Worm (Caenorhabditis elegans) whole organism, young adult: Measurements from ENCODE around the gene C05D12.7.

ENCODE experiments used
- B0019.2 ChIP-seq: fragments of 200-800 bp; sonication (Bioruptor generic); conservative IDR thresholded peaks from 2 replicates; pipeline ENCODE4 v1.3.6; 2022; ENCODE audit warnings: missing genetic modification reagents, missing genetic modification characterization, missing compliant biosample characterization
- B0035.1 ChIP-seq: sonication (generic microtip); optimal IDR thresholded peaks from 2 replicates; lab custom pipeline; 2016; ENCODE audit warnings: missing genetic modification characterization, mild to moderate bottlenecking, missing compliant biosample characterization, missing genotype, missing genetic modification reagents
- B0336.3 ChIP-seq: fragments of 200-800 bp; sonication (Bioruptor generic); IDR thresholded peaks from 2 replicates; pipeline ENCODE4 v1.3.6; 2022; ENCODE audit warnings: missing genetic modification characterization, missing compliant biosample characterization
- C06A6.2 ChIP-seq: fragments of 200-800 bp; sonication (Bioruptor generic); conservative IDR thresholded peaks from 2 replicates; pipeline ENCODE4 v1.3.6; 2022; ENCODE audit warnings: missing genetic modification characterization, missing compliant biosample characterization
- F22D6.2 ChIP-seq: sonication (generic microtip); optimal IDR thresholded peaks from 2 replicates; lab custom pipeline; 2016; ENCODE audit warnings: mild to moderate bottlenecking, missing genetic modification characterization, missing compliant biosample characterization
- F23B12.7 ChIP-seq: sonication (generic microtip); optimal IDR thresholded peaks from 2 replicates; lab custom pipeline; 2017; ENCODE audit warnings: missing genetic modification characterization, mild to moderate bottlenecking, missing compliant biosample characterization, antibody characterized with exemption, moderate library complexity; ENCODE audit not compliant: insufficient read depth
- F39B2.1 ChIP-seq: fragments of 200-800 bp; sonication (Bioruptor generic); IDR thresholded peaks from 2 replicates; pipeline ENCODE4 v1.3.6; 2022; ENCODE audit warnings: missing genetic modification reagents, missing genetic modification characterization, missing compliant biosample characterization
- F49E8.2 ChIP-seq: sonication (generic microtip); optimal IDR thresholded peaks from 3 replicates; lab custom pipeline; 2017; ENCODE audit warnings: missing genetic modification characterization, mild to moderate bottlenecking, missing compliant biosample characterization, antibody characterized with exemption, moderate library complexity; ENCODE audit not compliant: insufficient read depth
- F52B5.7 ChIP-seq: sonication (generic microtip); optimal IDR thresholded peaks from 2 replicates; lab custom pipeline; 2016; ENCODE audit warnings: mild to moderate bottlenecking, missing genetic modification characterization, missing compliant biosample characterization
- K12H6.12 ChIP-seq: fragments of 200-800 bp; sonication (Bioruptor generic); optimal IDR thresholded peaks from 2 replicates; lab custom pipeline; 2018; ENCODE audit warnings: mild to moderate bottlenecking, missing genetic modification characterization, missing compliant biosample characterization
- Y53G8AR.9 ChIP-seq: fragments of 200-800 bp; sonication (Bioruptor generic); conservative IDR thresholded peaks from 2 replicates; pipeline ENCODE4 v1.3.6; 2022; ENCODE audit warnings: missing genetic modification reagents, missing genetic modification characterization, missing compliant biosample characterization
- Y56A3A.18 ChIP-seq: fragments of 200-800 bp; sonication (Bioruptor generic); IDR thresholded peaks from 2 replicates; pipeline ENCODE4 v1.3.6; 2022; ENCODE audit warnings: missing genetic modification reagents, missing genetic modification characterization, missing compliant biosample characterization
- Y79H2A.3 ChIP-seq: fragments of 200-800 bp; sonication (Bioruptor generic); conservative IDR thresholded peaks from 2 replicates; pipeline ENCODE4 v1.3.6; 2022; ENCODE audit warnings: missing genetic modification reagents, missing genetic modification characterization, missing compliant biosample characterization
- Y95B8A.8 ChIP-seq: fragments of 200-800 bp; sonication (Bioruptor generic); IDR thresholded peaks from 2 replicates; pipeline ENCODE4 v1.3.6; 2022; ENCODE audit warnings: missing genetic modification reagents, missing genetic modification characterization, missing compliant biosample characterization
- ZK185.1 ChIP-seq: sonication (generic microtip); optimal IDR thresholded peaks from 2 replicates; lab custom pipeline; 2016; ENCODE audit warnings: mild to moderate bottlenecking, missing genetic modification characterization, missing compliant biosample characterization; ENCODE audit not compliant: poor library complexity, severe bottlenecking
- aptf-3 ChIP-seq: fragments of 200-800 bp; sonication (Bioruptor generic); IDR thresholded peaks from 2 replicates; pipeline ENCODE4 v1.3.6; 2022; ENCODE audit warnings: missing genetic modification characterization, missing compliant biosample characterization
- atf-7 ChIP-seq: sonication (generic microtip); optimal IDR thresholded peaks from 2 replicates; lab custom pipeline; 2017; ENCODE audit warnings: mild to moderate bottlenecking, missing genetic modification characterization, missing compliant biosample characterization
- attf-3 ChIP-seq: fragments of 200-800 bp; sonication (Bioruptor generic); conservative IDR thresholded peaks from 2 replicates; pipeline ENCODE4 v1.3.6; 2022; ENCODE audit warnings: missing genetic modification reagents, missing genetic modification characterization, missing compliant biosample characterization
- bed-2 ChIP-seq: fragments of 200-800 bp; sonication (Bioruptor generic); IDR thresholded peaks from 2 replicates; pipeline ENCODE4 v1.3.6; 2022; ENCODE audit warnings: missing genetic modification reagents, missing genetic modification characterization, missing compliant biosample characterization
- cebp-1 ChIP-seq, 2 experiments: fragments of 200-800 bp in 1 of 2; sonication (Bioruptor generic) in 1 of 2; sonication (generic microtip) in 1 of 2; IDR thresholded peaks in 1 of 2; optimal IDR thresholded peaks in 1 of 2; 2 replicates each; pipeline versions ENCODE4 v1.3.6 to Lab custom; 2017 to 2022; ENCODE audit warnings: missing compliant biosample characterization in 2 of 2, missing genetic modification characterization in 2 of 2, mild to moderate bottlenecking in 1 of 2, missing genetic modification reagents in 1 of 2, moderate library complexity in 1 of 2
- ceh-27 ChIP-seq: fragments of 200-800 bp; sonication (Bioruptor generic); optimal IDR thresholded peaks from 2 replicates; lab custom pipeline; 2018; ENCODE audit warnings: mild to moderate bottlenecking, missing genetic modification characterization, moderate library complexity, missing compliant biosample characterization
- ceh-40 ChIP-seq: fragments of 200-800 bp; sonication (Bioruptor generic); IDR thresholded peaks from 2 replicates; pipeline ENCODE4 v1.3.6; 2022; ENCODE audit warnings: missing genetic modification characterization, missing compliant biosample characterization
- ceh-58 ChIP-seq: fragments of 200-800 bp; sonication (Bioruptor generic); IDR thresholded peaks from 2 replicates; pipeline ENCODE4 v1.3.6; 2022; ENCODE audit warnings: missing genetic modification characterization, missing compliant biosample characterization
- ceh-79 ChIP-seq: sonication (generic microtip); optimal IDR thresholded peaks from 2 replicates; lab custom pipeline; 2017; ENCODE audit warnings: mild to moderate bottlenecking, missing genetic modification characterization, missing compliant biosample characterization
- ceh-91 ChIP-seq: fragments of 200-800 bp; sonication (Bioruptor generic); IDR thresholded peaks from 2 replicates; pipeline ENCODE4 v1.3.6; 2022; ENCODE audit warnings: missing genetic modification reagents, missing genetic modification characterization, missing compliant biosample characterization
- dox-1 ChIP-seq: fragments of 200-800 bp; sonication (Bioruptor generic); IDR thresholded peaks from 2 replicates; pipeline ENCODE4 v1.3.6; 2022; ENCODE audit warnings: missing genetic modification reagents, missing genetic modification characterization, missing compliant biosample characterization
- egl-44 ChIP-seq: fragments of 200-800 bp; sonication (Bioruptor generic); IDR thresholded peaks from 2 replicates; pipeline ENCODE4 v1.3.6; 2022; ENCODE audit warnings: missing genetic modification reagents, missing genetic modification characterization, missing compliant biosample characterization
- egrh-3 ChIP-seq: fragments of 200-800 bp; sonication (Bioruptor generic); IDR thresholded peaks from 2 replicates; pipeline ENCODE4 v1.3.6; 2022; ENCODE audit warnings: missing genetic modification reagents, missing genetic modification characterization, missing compliant biosample characterization
- let-526 ChIP-seq: fragments of 200-800 bp; sonication (Bioruptor generic); IDR thresholded peaks from 2 replicates; pipeline ENCODE4 v1.3.6; 2022; ENCODE audit warnings: missing genetic modification reagents, missing genetic modification characterization, missing compliant biosample characterization
- lin-26 ChIP-seq: fragments of 200-800 bp; sonication (Bioruptor generic); IDR thresholded peaks from 2 replicates; pipeline ENCODE4 v1.3.6; 2022; ENCODE audit warnings: missing genetic modification reagents, missing genetic modification characterization, missing compliant biosample characterization
- lin-35 ChIP-seq, 3 experiments: fragments of 150-350 bp in 2 of 3; sonication (generic microtip) in 1 of 3; optimal IDR thresholded peaks; 2 replicates each; lab custom pipeline; 2014 to 2018; ENCODE audit warnings: missing biosample characterization in 3 of 3, missing genetic modification characterization in 3 of 3, missing genetic modification reagents in 3 of 3
- lin-54 ChIP-seq: fragments of 200-800 bp; sonication (Bioruptor generic); optimal IDR thresholded peaks from 2 replicates; lab custom pipeline; 2018; ENCODE audit warnings: mild to moderate bottlenecking, missing genetic modification characterization, missing compliant biosample characterization
- lsl-1 ChIP-seq: fragments of 200-800 bp; sonication (Bioruptor generic); optimal IDR thresholded peaks from 2 replicates; lab custom pipeline; 2018; ENCODE audit warnings: mild to moderate bottlenecking, missing genetic modification characterization, moderate library complexity, missing compliant biosample characterization
- mes-4 ChIP-seq: sonication (generic microtip); optimal IDR thresholded peaks from 2 replicates; lab custom pipeline; 2016; ENCODE audit warnings: missing genotype, missing genetic modification characterization, missing compliant biosample characterization
- nfya-1 ChIP-seq: sonication (generic microtip); optimal IDR thresholded peaks from 2 replicates; lab custom pipeline; 2017; ENCODE audit warnings: antibody characterized with exemption, missing compliant biosample characterization, missing genetic modification characterization, borderline replicate concordance; ENCODE audit not compliant: insufficient read depth
- nfya-2 ChIP-seq: fragments of 200-800 bp; sonication (Bioruptor generic); IDR thresholded peaks from 2 replicates; pipeline ENCODE4 v1.3.6; 2022; ENCODE audit warnings: missing genetic modification reagents, missing genetic modification characterization, missing compliant biosample characterization
- nhr-27 ChIP-seq: fragments of 200-800 bp; sonication (Bioruptor generic); optimal IDR thresholded peaks from 2 replicates; lab custom pipeline; 2018; ENCODE audit warnings: mild to moderate bottlenecking, missing genetic modification characterization, moderate library complexity, missing compliant biosample characterization
- rcor-1 ChIP-seq: fragments of 200-800 bp; sonication (Bioruptor generic); IDR thresholded peaks from 2 replicates; pipeline ENCODE4 v1.3.6; 2022; ENCODE audit warnings: missing genetic modification reagents, missing genetic modification characterization, missing compliant biosample characterization
- rec-8 ChIP-seq, 2 experiments: sonication (generic microtip); optimal IDR thresholded peaks; 2 replicates each; lab custom pipeline; 2016; ENCODE audit warnings: mild to moderate bottlenecking in 2 of 2, missing genetic modification characterization in 2 of 2, missing genetic modification reagents in 2 of 2, missing genotype in 2 of 2, missing biosample characterization in 1 of 2, missing compliant biosample characterization in 1 of 2, moderate library complexity in 1 of 2
- sea-2 ChIP-seq: fragments of 200-800 bp; sonication (Bioruptor generic); IDR thresholded peaks from 2 replicates; pipeline ENCODE4 v1.3.6; 2022; ENCODE audit warnings: missing genetic modification characterization, missing compliant biosample characterization
- snpc-1.3 ChIP-seq: sonication (generic microtip); optimal IDR thresholded peaks from 2 replicates; lab custom pipeline; 2017; ENCODE audit warnings: missing genetic modification characterization, mild to moderate bottlenecking, missing compliant biosample characterization, antibody characterized with exemption, moderate library complexity, missing genotype, missing genetic modification reagents; ENCODE audit not compliant: insufficient read depth
- snpc-3.4 ChIP-seq: sonication (generic microtip); optimal IDR thresholded peaks from 2 replicates; lab custom pipeline; 2017; ENCODE audit warnings: missing genetic modification characterization, mild to moderate bottlenecking, missing compliant biosample characterization, antibody characterized with exemption, moderate library complexity, missing genotype, missing genetic modification reagents
- sptf-2 ChIP-seq: fragments of 200-800 bp; sonication (Bioruptor generic); optimal IDR thresholded peaks from 2 replicates; lab custom pipeline; 2018; ENCODE audit warnings: mild to moderate bottlenecking, missing genetic modification characterization, missing compliant biosample characterization
- tbp1 ChIP-seq: fragments of 200-800 bp; sonication (Bioruptor generic); optimal IDR thresholded peaks from 2 replicates; lab custom pipeline; 2018; ENCODE audit warnings: mild to moderate bottlenecking, missing genetic modification characterization, missing compliant biosample characterization
- ztf-22 ChIP-seq: fragments of 200-800 bp; sonication (Bioruptor generic); optimal IDR thresholded peaks from 2 replicates; lab custom pipeline; 2018; ENCODE audit warnings: mild to moderate bottlenecking, missing genetic modification characterization, moderate library complexity, missing compliant biosample characterization
- ztf-26 ChIP-seq: sonication (generic microtip); optimal IDR thresholded peaks from 2 replicates; lab custom pipeline; 2017; ENCODE audit warnings: missing genetic modification characterization, missing compliant biosample characterization
- ztf-3 ChIP-seq: fragments of 200-800 bp; sonication (Bioruptor generic); optimal IDR thresholded peaks from 2 replicates; lab custom pipeline; 2018; ENCODE audit warnings: mild to moderate bottlenecking, missing genetic modification characterization, missing compliant biosample characterization

C05D12.7 gene

ce11 chrII:11453025-11453424 lies 43.1 kb downstream of the C05D12.7 start, which contains the start of gene rsp-1 (continued):
- TF ChIP-seq cebp-1 (GFP tag; IDR thresholded peaks at IDR 0.05; lab: Robert Waterston, UW), result peak; percentile 52
- TF ChIP-seq cebp-1 (tag; optimal IDR thresholded peaks at IDR 0.05; lab: Kevin White, UChicago), result peak; percentile 89
- no peak for TF ChIP-seq nfya-2 (GFP tag; lab: Robert Waterston, UW)
- TF ChIP-seq rcor-1 (GFP tag; lab: Robert Waterston, UW), result peak; percentile 88
- TF ChIP-seq bed-2 (GFP tag; lab: Robert Waterston, UW), result no peak
- TF ChIP-seq ZK185.1 (tag; lab: Kevin White, UChicago), result peak; percentile 80
- peak; percentile 14 for TF ChIP-seq B0035.1 (tag; lab: Kevin White, UChicago)
- peak; percentile 93 for TF ChIP-seq Y95B8A.8 (GFP tag; lab: Robert Waterston, UW)
- TF ChIP-seq ceh-91, result peak; percentile 73
- peak; percentile 83 for TF ChIP-seq B0336.3
- peak; percentile 27 for TF ChIP-seq F22D6.2 (tag; lab: Kevin White, UChicago)
- TF ChIP-seq ceh-27 (GFP tag; lab: Kevin White, UChicago), result peak; percentile 85
- TF ChIP-seq B0019.2, result peak; percentile 67; the same call in 1 of the 2 replicates
- TF ChIP-seq nfya-1 (tag; lab: Kevin White, UChicago), result no peak
- TF ChIP-seq mes-4 (tag; lab: Kevin White, UChicago), result no peak
- peak; percentile 45; the same call in 1 of the 2 replicates for TF ChIP-seq C06A6.2 (GFP tag; lab: Robert Waterston, UW)
- no peak for TF ChIP-seq sea-2 (GFP tag; lab: Robert Waterston, UW)
- TF ChIP-seq F52B5.7 (tag; lab: Kevin White, UChicago), result peak; percentile 16
- TF ChIP-seq F39B2.1 (GFP tag; lab: Robert Waterston, UW), result no peak
- TF ChIP-seq rec-8 (tag; optimal IDR thresholded peaks at IDR 0.05; lab: Kevin White, UChicago), result no peak
- no peak for TF ChIP-seq nhr-27 (tag; lab: Kevin White, UChicago)
- TF ChIP-seq snpc-3.4 (tag; lab: Kevin White, UChicago), result peak; percentile 81
- no peak for TF ChIP-seq ceh-79 (tag; lab: Kevin White, UChicago)
- TF ChIP-seq lin-35 (GFP tag; optimal IDR thresholded peaks at IDR 0.05; lab: Kevin White, UChicago), result peak in 2 of 3 experiments; percentile 74 to 93
- no peak for TF ChIP-seq egrh-3 (GFP tag; lab: Robert Waterston, UW)
- TF ChIP-seq let-526, result peak; percentile 79
- TF ChIP-seq lsl-1 (GFP tag; lab: Kevin White, UChicago), result peak; percentile 79
- peak; percentile 93 for TF ChIP-seq Y53G8AR.9
- TF ChIP-seq lin-54, result peak; percentile 93
- TF ChIP-seq snpc-1.3 (tag; lab: Kevin White, UChicago), result peak; percentile 72
- 0 out of 2 replicates have a peak, but pooled peaks have one; percentile 29 for TF ChIP-seq egl-44 (GFP tag; lab: Robert Waterston, UW)
- TF ChIP-seq atf-7 (tag; lab: Kevin White, UChicago), result peak; percentile 66
- TF ChIP-seq attf-3 (GFP tag; lab: Robert Waterston, UW), result peak; percentile 79
- no peak for TF ChIP-seq ceh-40 (GFP tag; lab: Robert Waterston, UW)
- peak; percentile 95 for TF ChIP-seq dox-1
- no peak for TF ChIP-seq ceh-58
- 0 out of 2 replicates have a peak, but pooled peaks have one; percentile 49 for TF ChIP-seq Y56A3A.18 (GFP tag; lab: Robert Waterston, UW)
- TF ChIP-seq tbp1 (GFP tag; lab: Kevin White, UChicago), result peak; percentile 72
- peak; percentile 53 for TF ChIP-seq F49E8.2 (tag; lab: Kevin White, UChicago)
- no peak for TF ChIP-seq ztf-22 (GFP tag; lab: Kevin White, UChicago)
- TF ChIP-seq ztf-26, result peak; percentile 71
- no peak for TF ChIP-seq aptf-3 (GFP tag; lab: Robert Waterston, UW)
- TF ChIP-seq sptf-2, result peak; percentile 4
- peak; percentile 85 for TF ChIP-seq F23B12.7 (tag; lab: Kevin White, UChicago)
- no peak for TF ChIP-seq ztf-3 (GFP tag; lab: Kevin White, UChicago)
- peak; percentile 80 for TF ChIP-seq K12H6.12
- no peak for TF ChIP-seq Y79H2A.3 (GFP tag; lab: Robert Waterston, UW)
- TF ChIP-seq lin-26 (GFP tag; lab: Robert Waterston, UW), result no peak
